Worm (Caenorhabditis elegans) whole organism, young adult: ENCODE measurements around the gene F42H10.2.
A peak's percentile ranks its signal among the peaks of the same experiment; 100 is the strongest.

Experiments used
- B0261.1 ChIP-seq: sonication (generic microtip); optimal IDR thresholded peaks from 2 replicates; lab custom pipeline; 2016; ENCODE audit warnings: mild to moderate bottlenecking, missing genetic modification characterization, moderate library complexity, missing compliant biosample characterization
- B0336.3 ChIP-seq: fragments of 200-800 bp; sonication (Bioruptor generic); IDR thresholded peaks from 2 replicates; pipeline ENCODE4 v1.3.6; 2022; ENCODE audit warnings: missing genetic modification characterization, missing compliant biosample characterization
- F37B4.10 ChIP-seq: fragments of 200-800 bp; sonication (Bioruptor generic); IDR thresholded peaks from 2 replicates; pipeline ENCODE4 v1.3.6; 2022; ENCODE audit warnings: missing genetic modification characterization, missing compliant biosample characterization
- F49E8.2 ChIP-seq: sonication (generic microtip); optimal IDR thresholded peaks from 3 replicates; lab custom pipeline; 2017; ENCODE audit warnings: missing genetic modification characterization, mild to moderate bottlenecking, missing compliant biosample characterization, antibody characterized with exemption, moderate library complexity; ENCODE audit not compliant: insufficient read depth
- F57C9.4 ChIP-seq: sonication (generic microtip); optimal IDR thresholded peaks from 2 replicates; lab custom pipeline; 2017; ENCODE audit warnings: mild to moderate bottlenecking, missing genetic modification characterization, missing compliant biosample characterization
- K11D2.4 ChIP-seq: fragments of 200-800 bp; sonication (Bioruptor generic); IDR thresholded peaks from 2 replicates; pipeline ENCODE4 v1.3.6; 2022; ENCODE audit warnings: missing genetic modification reagents, missing genetic modification characterization, missing compliant biosample characterization
- Y67H2A.10 ChIP-seq: fragments of 200-800 bp; sonication (Bioruptor generic); conservative IDR thresholded peaks from 2 replicates; pipeline ENCODE4 v1.3.6; 2022; ENCODE audit warnings: missing genetic modification reagents, missing genetic modification characterization, missing compliant biosample characterization
- Y79H2A.3 ChIP-seq: fragments of 200-800 bp; sonication (Bioruptor generic); conservative IDR thresholded peaks from 2 replicates; pipeline ENCODE4 v1.3.6; 2022; ENCODE audit warnings: missing genetic modification reagents, missing genetic modification characterization, missing compliant biosample characterization
- ZK185.1 ChIP-seq: sonication (generic microtip); optimal IDR thresholded peaks from 2 replicates; lab custom pipeline; 2016; ENCODE audit warnings: mild to moderate bottlenecking, missing genetic modification characterization, missing compliant biosample characterization; ENCODE audit not compliant: poor library complexity, severe bottlenecking
- aptf-2 ChIP-seq: fragments of 200-800 bp; sonication (Bioruptor generic); conservative IDR thresholded peaks from 2 replicates; pipeline ENCODE4 v1.3.6; 2022; ENCODE audit warnings: missing genetic modification reagents, missing genetic modification characterization, missing compliant biosample characterization
- aptf-3 ChIP-seq: fragments of 200-800 bp; sonication (Bioruptor generic); IDR thresholded peaks from 2 replicates; pipeline ENCODE4 v1.3.6; 2022; ENCODE audit warnings: missing genetic modification characterization, missing compliant biosample characterization
- attf-6 ChIP-seq: fragments of 200-800 bp; sonication (Bioruptor generic); IDR thresholded peaks from 2 replicates; pipeline ENCODE4 v1.3.6; 2022; ENCODE audit warnings: missing genetic modification reagents, missing genetic modification characterization, missing compliant biosample characterization
- bed-1 ChIP-seq: fragments of 200-800 bp; sonication (Bioruptor generic); IDR thresholded peaks from 2 replicates; pipeline ENCODE4 v1.3.6; 2022; ENCODE audit warnings: missing genetic modification reagents, missing genetic modification characterization, missing compliant biosample characterization
- ccch-3 ChIP-seq: fragments of 200-800 bp; sonication (Bioruptor generic); optimal IDR thresholded peaks from 2 replicates; lab custom pipeline; 2018; ENCODE audit warnings: mild to moderate bottlenecking, missing genetic modification characterization, missing compliant biosample characterization
- cebp-2 ChIP-seq: fragments of 200-800 bp; sonication (Bioruptor generic); IDR thresholded peaks from 2 replicates; pipeline ENCODE4 v1.3.6; 2022; ENCODE audit warnings: missing genetic modification characterization, missing compliant biosample characterization
- ceh-58 ChIP-seq: fragments of 200-800 bp; sonication (Bioruptor generic); IDR thresholded peaks from 2 replicates; pipeline ENCODE4 v1.3.6; 2022; ENCODE audit warnings: missing genetic modification characterization, missing compliant biosample characterization
- chd-7 ChIP-seq: sonication (generic microtip); optimal IDR thresholded peaks from 2 replicates; lab custom pipeline; 2016; ENCODE audit warnings: mild to moderate bottlenecking, missing genetic modification characterization, moderate library complexity, missing compliant biosample characterization
- dox-1 ChIP-seq: fragments of 200-800 bp; sonication (Bioruptor generic); IDR thresholded peaks from 2 replicates; pipeline ENCODE4 v1.3.6; 2022; ENCODE audit warnings: missing genetic modification reagents, missing genetic modification characterization, missing compliant biosample characterization
- dpff-1 ChIP-seq: sonication (generic microtip); optimal IDR thresholded peaks from 2 replicates; lab custom pipeline; 2017; ENCODE audit warnings: mild to moderate bottlenecking, missing genetic modification characterization, missing compliant biosample characterization
- efl-1 ChIP-seq: fragments of 150-350 bp; optimal IDR thresholded peaks from 2 replicates; lab custom pipeline; 2014; ENCODE audit warnings: missing biosample characterization, missing genetic modification reagents, missing genetic modification characterization
- egl-44 ChIP-seq: fragments of 200-800 bp; sonication (Bioruptor generic); IDR thresholded peaks from 2 replicates; pipeline ENCODE4 v1.3.6; 2022; ENCODE audit warnings: missing genetic modification reagents, missing genetic modification characterization, missing compliant biosample characterization
- ekl-4 ChIP-seq: fragments of 200-800 bp; sonication (Bioruptor generic); IDR thresholded peaks from 2 replicates; pipeline ENCODE4 v1.3.6; 2022; ENCODE audit warnings: missing genetic modification reagents, missing genetic modification characterization, missing compliant biosample characterization
- ets-4 ChIP-seq: fragments of 200-800 bp; sonication (Bioruptor generic); optimal IDR thresholded peaks from 2 replicates; lab custom pipeline; 2018; ENCODE audit warnings: mild to moderate bottlenecking, missing genetic modification characterization, missing compliant biosample characterization
- him-1 ChIP-seq: sonication (generic microtip); optimal IDR thresholded peaks from 2 replicates; lab custom pipeline; 2016; ENCODE audit warnings: missing genotype, missing genetic modification reagents, missing genetic modification characterization, missing compliant biosample characterization
- hlh-12 ChIP-seq: sonication (generic microtip); optimal IDR thresholded peaks from 2 replicates; lab custom pipeline; 2016; ENCODE audit warnings: missing genetic modification characterization, missing compliant biosample characterization
- hmg-20 ChIP-seq: fragments of 200-800 bp; sonication (Bioruptor generic); IDR thresholded peaks from 2 replicates; pipeline ENCODE4 v1.3.6; 2022; ENCODE audit warnings: missing genetic modification reagents, missing genetic modification characterization, missing compliant biosample characterization
- hrde-1 ChIP-seq: sonication (generic microtip); optimal IDR thresholded peaks from 2 replicates; lab custom pipeline; 2016; ENCODE audit warnings: missing genetic modification characterization, mild to moderate bottlenecking, missing compliant biosample characterization, moderate library complexity, missing genotype, missing genetic modification reagents, borderline replicate concordance
- lir-1 ChIP-seq: fragments of 200-800 bp; sonication (Bioruptor generic); conservative IDR thresholded peaks from 2 replicates; pipeline ENCODE4 v1.3.6; 2022; ENCODE audit warnings: missing genetic modification reagents, missing genetic modification characterization, missing compliant biosample characterization
- lsy-27 ChIP-seq: sonication (generic microtip); optimal IDR thresholded peaks from 2 replicates; lab custom pipeline; 2017; ENCODE audit warnings: missing genetic modification characterization, mild to moderate bottlenecking, missing compliant biosample characterization, antibody characterized with exemption, missing genotype, borderline replicate concordance; ENCODE audit not compliant: insufficient read depth
- nfya-1 ChIP-seq: sonication (generic microtip); optimal IDR thresholded peaks from 2 replicates; lab custom pipeline; 2017; ENCODE audit warnings: antibody characterized with exemption, missing compliant biosample characterization, missing genetic modification characterization, borderline replicate concordance; ENCODE audit not compliant: insufficient read depth
- nfya-2 ChIP-seq: fragments of 200-800 bp; sonication (Bioruptor generic); IDR thresholded peaks from 2 replicates; pipeline ENCODE4 v1.3.6; 2022; ENCODE audit warnings: missing genetic modification reagents, missing genetic modification characterization, missing compliant biosample characterization
- nfyb-1 ChIP-seq: fragments of 200-800 bp; sonication (Bioruptor generic); IDR thresholded peaks from 2 replicates; pipeline ENCODE4 v1.3.6; 2022; ENCODE audit warnings: missing genetic modification reagents, missing genetic modification characterization, missing compliant biosample characterization
- nhr-27 ChIP-seq: fragments of 200-800 bp; sonication (Bioruptor generic); optimal IDR thresholded peaks from 2 replicates; lab custom pipeline; 2018; ENCODE audit warnings: mild to moderate bottlenecking, missing genetic modification characterization, moderate library complexity, missing compliant biosample characterization
- rec-8 ChIP-seq, 2 experiments: sonication (generic microtip); optimal IDR thresholded peaks; 2 replicates each; lab custom pipeline; 2016; ENCODE audit warnings: mild to moderate bottlenecking in 2 of 2, missing genetic modification characterization in 2 of 2, missing genetic modification reagents in 2 of 2, missing genotype in 2 of 2, missing biosample characterization in 1 of 2, missing compliant biosample characterization in 1 of 2, moderate library complexity in 1 of 2
- sdz-38 ChIP-seq: sonication (generic microtip); optimal IDR thresholded peaks from 2 replicates; lab custom pipeline; 2016; ENCODE audit warnings: missing genotype, missing genetic modification characterization, missing compliant biosample characterization
- sea-2 ChIP-seq: fragments of 200-800 bp; sonication (Bioruptor generic); IDR thresholded peaks from 2 replicates; pipeline ENCODE4 v1.3.6; 2022; ENCODE audit warnings: missing genetic modification characterization, missing compliant biosample characterization
- snpc-1.1 ChIP-seq: sonication (generic microtip); optimal IDR thresholded peaks from 2 replicates; lab custom pipeline; 2017; ENCODE audit warnings: missing genetic modification characterization, mild to moderate bottlenecking, missing compliant biosample characterization, antibody characterized with exemption, moderate library complexity, missing genotype, missing genetic modification reagents; ENCODE audit not compliant: insufficient read depth
- snpc-1.3 ChIP-seq: sonication (generic microtip); optimal IDR thresholded peaks from 2 replicates; lab custom pipeline; 2017; ENCODE audit warnings: missing genetic modification characterization, mild to moderate bottlenecking, missing compliant biosample characterization, antibody characterized with exemption, moderate library complexity, missing genotype, missing genetic modification reagents; ENCODE audit not compliant: insufficient read depth
- snpc-4 ChIP-seq, 5 experiments: fragments of 150-350 bp in 1 of 5; sonication (generic microtip) in 4 of 5; optimal IDR thresholded peaks; 2 replicates each; lab custom pipeline; 2014 to 2018; ENCODE audit warnings: missing genetic modification characterization in 5 of 5, missing biosample characterization in 3 of 5, antibody characterized with exemption in 2 of 5, mild to moderate bottlenecking in 2 of 5, missing compliant biosample characterization in 2 of 5, missing genotype in 2 of 5, moderate library complexity in 2 of 5, missing genetic modification reagents in 1 of 5
- tbp1 ChIP-seq: fragments of 200-800 bp; sonication (Bioruptor generic); optimal IDR thresholded peaks from 2 replicates; lab custom pipeline; 2018; ENCODE audit warnings: mild to moderate bottlenecking, missing genetic modification characterization, missing compliant biosample characterization
- unc-130 ChIP-seq: sonication (generic microtip); optimal IDR thresholded peaks from 2 replicates; lab custom pipeline; 2016; ENCODE audit warnings: missing genetic modification reagents, missing genetic modification characterization, missing compliant biosample characterization
- xnd-1 ChIP-seq: sonication (generic microtip); optimal IDR thresholded peaks from 2 replicates; lab custom pipeline; 2016; ENCODE audit warnings: missing genotype, missing genetic modification reagents, missing genetic modification characterization, missing compliant biosample characterization
- zfh-2 ChIP-seq: fragments of 200-800 bp; sonication (Bioruptor generic); conservative IDR thresholded peaks from 2 replicates; pipeline ENCODE4 v1.3.6; 2022; ENCODE audit warnings: missing genetic modification reagents, missing genetic modification characterization, missing compliant biosample characterization
- ztf-28 ChIP-seq: fragments of 200-800 bp; sonication (Bioruptor generic); IDR thresholded peaks from 2 replicates; pipeline ENCODE4 v1.3.6; 2022; ENCODE audit warnings: missing genetic modification reagents, missing genetic modification characterization, missing compliant biosample characterization
- ztf-3 ChIP-seq: fragments of 200-800 bp; sonication (Bioruptor generic); optimal IDR thresholded peaks from 2 replicates; lab custom pipeline; 2018; ENCODE audit warnings: mild to moderate bottlenecking, missing genetic modification characterization, missing compliant biosample characterization
- ztf-6 ChIP-seq: fragments of 200-800 bp; sonication (Bioruptor generic); IDR thresholded peaks from 2 replicates; pipeline ENCODE4 v1.3.6; 2022; ENCODE audit warnings: missing genetic modification reagents, missing genetic modification characterization, missing compliant biosample characterization

The F42H10.2 gene

DNA sequence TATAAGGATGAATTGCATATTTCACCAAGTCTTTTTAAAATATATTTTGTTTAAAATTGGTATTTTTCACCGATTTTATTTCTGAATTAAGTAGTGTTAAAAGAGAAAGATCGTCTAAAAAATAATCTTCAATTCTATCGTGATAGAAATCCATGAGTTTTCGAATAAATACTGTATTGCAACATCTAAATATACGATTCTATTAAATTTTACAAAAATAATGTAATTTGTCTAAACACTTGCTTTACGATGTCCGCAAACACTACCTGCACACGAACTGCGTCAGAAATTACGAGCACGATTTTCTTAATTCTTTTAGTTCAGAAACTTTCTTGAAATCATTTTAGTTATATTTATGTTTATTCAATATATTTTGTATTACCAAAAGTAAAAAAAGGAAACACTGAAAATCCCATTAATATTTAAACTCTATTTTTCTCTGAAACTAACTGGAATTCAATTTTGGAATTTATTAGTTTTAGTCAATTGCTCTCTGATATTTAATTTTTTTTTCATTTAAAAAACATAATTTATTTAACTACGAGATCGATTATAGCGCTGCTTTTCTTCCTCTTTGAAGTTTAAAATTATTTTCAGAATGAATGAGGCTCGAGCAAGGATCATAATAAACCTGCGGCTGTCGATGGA is 41.1 kb upstream of the F42H10.2 start, which contains the start of gene mrpl-32 (continued):
- no peak for TF ChIP-seq hrde-1
- TF ChIP-seq dox-1 (GFP tag; lab: Robert Waterston, UW) = no peak
- 0 out of 2 replicates have a peak, but pooled peaks have one; percentile 19 for TF ChIP-seq Y79H2A.3 (GFP tag; lab: Robert Waterston, UW)
- no peak for TF ChIP-seq ztf-3 (GFP tag; lab: Kevin White, UChicago)
- peak; percentile 33 for TF ChIP-seq chd-7 (tag; lab: Kevin White, UChicago)
- TF ChIP-seq efl-1 (GFP tag; lab: Kevin White, UChicago) = peak; percentile 8
- peak; percentile 81 for TF ChIP-seq B0336.3 (GFP tag; lab: Robert Waterston, UW)
- TF ChIP-seq nfya-1 = no peak
- TF ChIP-seq sdz-38 (tag; lab: Kevin White, UChicago) = no peak
- no peak for TF ChIP-seq lsy-27 (tag; lab: Kevin White, UChicago)
- peak; percentile 31 for TF ChIP-seq unc-130 (GFP tag; lab: Kevin White, UChicago)
- no peak for TF ChIP-seq ztf-6 (GFP tag; lab: Robert Waterston, UW)
- no peak for TF ChIP-seq Y67H2A.10
- TF ChIP-seq hmg-20 (GFP tag; lab: Robert Waterston, UW) = no peak
- no peak for TF ChIP-seq ZK185.1 (tag; lab: Kevin White, UChicago)
- peak; percentile 68; the same call in 1 of the 2 replicates for TF ChIP-seq nfyb-1 (GFP tag; lab: Robert Waterston, UW)
- TF ChIP-seq snpc-4 (GFP tag; optimal IDR thresholded peaks at IDR 0.05; lab: Kevin White, UChicago) = peak; percentile 46
- peak in 2 of 4 experiments; percentile 21 to 64 for TF ChIP-seq snpc-4 (tag; optimal IDR thresholded peaks at IDR 0.05; lab: Kevin White, UChicago)
- no peak for TF ChIP-seq cebp-2
- TF ChIP-seq bed-1 (GFP tag; lab: Robert Waterston, UW) = 0 out of 2 replicates have a peak, but pooled peaks have one; percentile 79
- no peak for TF ChIP-seq rec-8 (tag; optimal IDR thresholded peaks at IDR 0.05; lab: Kevin White, UChicago)
- no peak for TF ChIP-seq ccch-3 (GFP tag; lab: Kevin White, UChicago)
- TF ChIP-seq dpff-1 (tag; lab: Kevin White, UChicago) = peak; percentile 12
- no peak for TF ChIP-seq aptf-2 (GFP tag; lab: Robert Waterston, UW)
- TF ChIP-seq F57C9.4 (tag; lab: Kevin White, UChicago) = no peak
- TF ChIP-seq F37B4.10 (GFP tag; lab: Robert Waterston, UW) = no peak
- TF ChIP-seq hlh-12 (tag; lab: Kevin White, UChicago) = no peak
- no peak for TF ChIP-seq nfya-2
- no peak for TF ChIP-seq nhr-27 (tag; lab: Kevin White, UChicago)
- TF ChIP-seq ekl-4 (GFP tag; lab: Robert Waterston, UW) = peak; percentile 79
- peak; percentile 51 for TF ChIP-seq snpc-1.3 (tag; lab: Kevin White, UChicago)
- no peak for TF ChIP-seq snpc-1.1 (tag; lab: Kevin White, UChicago)
- 0 out of 2 replicates have a peak, but pooled peaks have one; percentile 11 for TF ChIP-seq ceh-58
- no peak for TF ChIP-seq K11D2.4 (GFP tag; lab: Robert Waterston, UW)
- no peak for TF ChIP-seq aptf-3
- TF ChIP-seq tbp1 (GFP tag; lab: Kevin White, UChicago) = peak; percentile 42
- peak; percentile 8 for TF ChIP-seq B0261.1 (tag; lab: Kevin White, UChicago)
- no peak for TF ChIP-seq zfh-2 (GFP tag; lab: Robert Waterston, UW)
- no peak for TF ChIP-seq sea-2
- TF ChIP-seq F49E8.2 (tag; lab: Kevin White, UChicago) = peak; percentile 51
- peak; percentile 38 for TF ChIP-seq xnd-1
- TF ChIP-seq ets-4 (GFP tag; lab: Kevin White, UChicago) = no peak
- TF ChIP-seq ztf-28 = no peak
- TF ChIP-seq attf-6 (GFP tag; lab: Robert Waterston, UW) = no peak; the same call in 1 of the 2 replicates
- TF ChIP-seq egl-44 = no peak
- no peak for TF ChIP-seq lir-1 (GFP tag; lab: Robert Waterston, UW)
- no peak for TF ChIP-seq him-1
